Worm (Caenorhabditis elegans) whole organism, young adult: ENCODE data around the gene metl-1.

Source experiments
- B0019.2 ChIP-seq: fragments of 200-800 bp; sonication (Bioruptor generic); conservative IDR thresholded peaks from 2 replicates; pipeline ENCODE4 v1.3.6; 2022; ENCODE audit warnings: missing genetic modification reagents, missing genetic modification characterization, missing compliant biosample characterization
- F10E7.11 ChIP-seq: sonication (generic microtip); optimal IDR thresholded peaks from 2 replicates; lab custom pipeline; 2017; ENCODE audit warnings: mild to moderate bottlenecking, missing genetic modification characterization, moderate library complexity, missing compliant biosample characterization
- F33H1.4 ChIP-seq: fragments of 200-800 bp; sonication (Bioruptor generic); IDR thresholded peaks from 2 replicates; pipeline ENCODE4 v1.3.6; 2022; ENCODE audit warnings: missing genetic modification reagents, missing genetic modification characterization, missing compliant biosample characterization
- K12H6.12 ChIP-seq: fragments of 200-800 bp; sonication (Bioruptor generic); optimal IDR thresholded peaks from 2 replicates; lab custom pipeline; 2018; ENCODE audit warnings: mild to moderate bottlenecking, missing genetic modification characterization, missing compliant biosample characterization
- T26A5.8 ChIP-seq: sonication (generic microtip); optimal IDR thresholded peaks from 2 replicates; lab custom pipeline; 2016; ENCODE audit warnings: missing genetic modification characterization, missing compliant biosample characterization
- ceh-27 ChIP-seq: fragments of 200-800 bp; sonication (Bioruptor generic); optimal IDR thresholded peaks from 2 replicates; lab custom pipeline; 2018; ENCODE audit warnings: mild to moderate bottlenecking, missing genetic modification characterization, moderate library complexity, missing compliant biosample characterization
- dpl-1 ChIP-seq: fragments of 150-350 bp; optimal IDR thresholded peaks from 2 replicates; lab custom pipeline; 2014; ENCODE audit warnings: missing biosample characterization, missing genetic modification reagents, missing genetic modification characterization
- egrh-3 ChIP-seq: fragments of 200-800 bp; sonication (Bioruptor generic); IDR thresholded peaks from 2 replicates; pipeline ENCODE4 v1.3.6; 2022; ENCODE audit warnings: missing genetic modification reagents, missing genetic modification characterization, missing compliant biosample characterization
- ets-4 ChIP-seq: fragments of 200-800 bp; sonication (Bioruptor generic); optimal IDR thresholded peaks from 2 replicates; lab custom pipeline; 2018; ENCODE audit warnings: mild to moderate bottlenecking, missing genetic modification characterization, missing compliant biosample characterization
- fkh-3 ChIP-seq: sonication (generic microtip); optimal IDR thresholded peaks from 2 replicates; lab custom pipeline; 2016; ENCODE audit warnings: mild to moderate bottlenecking, missing genetic modification characterization, missing compliant biosample characterization
- hsf-1 ChIP-seq: fragments of 200-800 bp; sonication (Bioruptor generic); IDR thresholded peaks from 2 replicates; pipeline ENCODE4 v1.3.6; 2022; ENCODE audit warnings: missing genetic modification reagents, missing genetic modification characterization, missing compliant biosample characterization
- lag-1 ChIP-seq: fragments of 200-800 bp; sonication (Bioruptor generic); IDR thresholded peaks from 2 replicates; pipeline ENCODE4 v1.3.6; 2022; ENCODE audit warnings: missing genetic modification reagents, missing genetic modification characterization, missing compliant biosample characterization
- lin-35 ChIP-seq, 3 experiments: fragments of 150-350 bp in 2 of 3; sonication (generic microtip) in 1 of 3; optimal IDR thresholded peaks; 2 replicates each; lab custom pipeline; 2014 to 2018; ENCODE audit warnings: missing biosample characterization in 3 of 3, missing genetic modification characterization in 3 of 3, missing genetic modification reagents in 3 of 3
- madf-6 ChIP-seq: fragments of 200-800 bp; sonication (Bioruptor generic); IDR thresholded peaks from 2 replicates; pipeline ENCODE4 v1.3.6; 2022; ENCODE audit warnings: missing genetic modification reagents, missing genetic modification characterization, missing compliant biosample characterization
- mel-28 ChIP-seq: sonication (generic microtip); optimal IDR thresholded peaks from 2 replicates; lab custom pipeline; 2016; ENCODE audit warnings: borderline replicate concordance, mild to moderate bottlenecking, missing genetic modification characterization, missing compliant biosample characterization
- nfya-1 ChIP-seq: sonication (generic microtip); optimal IDR thresholded peaks from 2 replicates; lab custom pipeline; 2017; ENCODE audit warnings: antibody characterized with exemption, missing compliant biosample characterization, missing genetic modification characterization, borderline replicate concordance; ENCODE audit not compliant: insufficient read depth
- nhr-80 ChIP-seq: sonication (generic microtip); optimal IDR thresholded peaks from 2 replicates; lab custom pipeline; 2016; ENCODE audit warnings: missing genetic modification characterization, missing compliant biosample characterization
- rcor-1 ChIP-seq: fragments of 200-800 bp; sonication (Bioruptor generic); IDR thresholded peaks from 2 replicates; pipeline ENCODE4 v1.3.6; 2022; ENCODE audit warnings: missing genetic modification reagents, missing genetic modification characterization, missing compliant biosample characterization
- rpc-1 ChIP-seq, 2 experiments: fragments of 150-350 bp in 1 of 2; sonication (generic microtip) in 1 of 2; optimal IDR thresholded peaks; 2 replicates each; lab custom pipeline; 2014 to 2018; ENCODE audit warnings: missing biosample characterization in 1 of 2, missing genetic modification characterization in 1 of 2, missing genetic modification reagents in 1 of 2, missing genotype in 1 of 2
- sdz-38 ChIP-seq: sonication (generic microtip); optimal IDR thresholded peaks from 2 replicates; lab custom pipeline; 2016; ENCODE audit warnings: missing genotype, missing genetic modification characterization, missing compliant biosample characterization
- snpc-4 ChIP-seq, 5 experiments: fragments of 150-350 bp in 1 of 5; sonication (generic microtip) in 4 of 5; optimal IDR thresholded peaks; 2 replicates each; lab custom pipeline; 2014 to 2018; ENCODE audit warnings: missing genetic modification characterization in 5 of 5, missing biosample characterization in 3 of 5, antibody characterized with exemption in 2 of 5, mild to moderate bottlenecking in 2 of 5, missing compliant biosample characterization in 2 of 5, missing genotype in 2 of 5, moderate library complexity in 2 of 5, missing genetic modification reagents in 1 of 5
- sptf-2 ChIP-seq: fragments of 200-800 bp; sonication (Bioruptor generic); optimal IDR thresholded peaks from 2 replicates; lab custom pipeline; 2018; ENCODE audit warnings: mild to moderate bottlenecking, missing genetic modification characterization, missing compliant biosample characterization
- tbp1 ChIP-seq: fragments of 200-800 bp; sonication (Bioruptor generic); optimal IDR thresholded peaks from 2 replicates; lab custom pipeline; 2018; ENCODE audit warnings: mild to moderate bottlenecking, missing genetic modification characterization, missing compliant biosample characterization
- zfh-2 ChIP-seq: fragments of 200-800 bp; sonication (Bioruptor generic); conservative IDR thresholded peaks from 2 replicates; pipeline ENCODE4 v1.3.6; 2022; ENCODE audit warnings: missing genetic modification reagents, missing genetic modification characterization, missing compliant biosample characterization
- ztf-22 ChIP-seq: fragments of 200-800 bp; sonication (Bioruptor generic); optimal IDR thresholded peaks from 2 replicates; lab custom pipeline; 2018; ENCODE audit warnings: mild to moderate bottlenecking, missing genetic modification characterization, moderate library complexity, missing compliant biosample characterization

Gene metl-1

DNA sequence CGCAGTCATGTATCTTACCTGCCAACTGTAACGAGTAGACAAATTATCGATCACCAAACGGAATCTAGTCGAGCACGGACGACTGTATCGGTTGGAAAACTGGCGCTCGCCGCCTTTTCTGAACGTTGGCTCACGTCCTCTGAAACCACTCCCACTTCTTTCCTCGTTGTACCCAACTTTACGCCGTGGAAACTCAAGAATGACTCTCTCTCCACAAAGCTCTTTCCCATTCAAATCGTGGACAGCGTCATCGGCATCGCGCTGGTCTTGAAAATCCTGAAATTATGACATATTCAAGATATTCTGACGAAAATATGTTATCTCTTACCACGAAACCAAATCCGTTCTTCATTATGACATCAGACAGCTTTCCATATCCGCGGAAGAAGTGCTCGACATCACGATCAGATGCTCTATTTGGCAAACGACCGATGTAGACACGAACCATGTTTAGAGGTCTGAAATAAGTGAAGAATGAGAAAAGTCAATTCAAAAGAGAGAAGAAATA, 20.8 kb downstream of the metl-1 start, which contains the start of gene rsp-2:
rsp-2 (minus strand) TSS at position 458 of the 508 bp plus-strand sequence.
- no peak for TF ChIP-seq F10E7.11 (tag; lab: Kevin White, UChicago)
- TF ChIP-seq K12H6.12, result no peak
- no peak for TF ChIP-seq F33H1.4 (GFP tag; lab: Robert Waterston, UW)

DNA sequence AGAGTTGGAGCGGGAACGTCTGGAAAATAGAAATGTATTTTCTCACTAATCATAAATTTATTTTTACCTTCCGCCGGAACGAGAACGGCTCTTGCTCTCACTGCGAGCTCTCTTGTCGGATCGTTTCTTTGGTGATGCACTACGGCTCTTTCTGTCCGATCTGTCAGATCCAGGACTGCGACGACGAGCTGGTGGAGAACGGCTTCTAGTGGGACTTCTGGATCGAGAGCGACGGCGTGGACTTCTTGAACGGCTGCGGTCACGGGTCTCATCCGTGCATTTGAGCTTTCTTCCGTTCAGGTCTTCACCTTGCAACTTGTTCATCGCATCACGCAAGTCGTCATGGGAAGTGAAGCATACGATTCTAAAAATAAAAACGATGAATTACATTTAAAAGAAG, 21.6 kb downstream of the metl-1 start:
- no peak for TF ChIP-seq ztf-22 (GFP tag; lab: Kevin White, UChicago)
- TF ChIP-seq fkh-3 (tag; lab: Kevin White, UChicago), result peak; percentile 2
- no peak for TF ChIP-seq lin-35 (GFP tag; optimal IDR thresholded peaks at IDR 0.05; lab: Kevin White, UChicago)
- TF ChIP-seq rcor-1 (GFP tag; lab: Robert Waterston, UW), result no peak
- TF ChIP-seq dpl-1 (GFP tag; lab: Kevin White, UChicago), result no peak
- peak; percentile 78 for TF ChIP-seq zfh-2 (GFP tag; lab: Robert Waterston, UW)
- TF ChIP-seq egrh-3 (GFP tag; lab: Robert Waterston, UW), result peak; percentile 28; the same call in 1 of the 2 replicates

DNA sequence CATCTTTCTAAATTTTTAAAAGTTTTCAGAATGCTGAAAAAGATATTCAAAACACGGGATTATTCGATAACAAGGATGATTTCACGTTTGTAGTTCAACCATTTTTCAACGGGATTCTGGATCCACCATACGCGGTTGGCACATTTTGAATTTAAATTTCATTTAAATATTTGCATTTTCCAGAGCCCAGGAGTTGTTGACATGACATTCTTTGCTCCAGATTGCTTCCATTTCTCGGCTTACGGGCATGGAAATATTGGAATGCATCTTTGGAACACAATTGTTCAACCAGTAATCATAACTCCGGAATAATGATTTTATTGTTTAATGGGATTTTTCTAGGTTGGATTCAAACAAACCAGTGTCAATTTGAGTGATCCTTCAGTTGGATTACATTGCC, 22.5 kb downstream of the metl-1 start:
- no peak for TF ChIP-seq rpc-1 (optimal IDR thresholded peaks at IDR 0.05; lab: Kevin White, UChicago)
- TF ChIP-seq rpc-1 (tag; optimal IDR thresholded peaks at IDR 0.05; lab: Kevin White, UChicago), result no peak
- TF ChIP-seq lin-35 (GFP tag; optimal IDR thresholded peaks at IDR 0.05; lab: Kevin White, UChicago), result peak in 1 of 3 experiments; percentile 3

DNA sequence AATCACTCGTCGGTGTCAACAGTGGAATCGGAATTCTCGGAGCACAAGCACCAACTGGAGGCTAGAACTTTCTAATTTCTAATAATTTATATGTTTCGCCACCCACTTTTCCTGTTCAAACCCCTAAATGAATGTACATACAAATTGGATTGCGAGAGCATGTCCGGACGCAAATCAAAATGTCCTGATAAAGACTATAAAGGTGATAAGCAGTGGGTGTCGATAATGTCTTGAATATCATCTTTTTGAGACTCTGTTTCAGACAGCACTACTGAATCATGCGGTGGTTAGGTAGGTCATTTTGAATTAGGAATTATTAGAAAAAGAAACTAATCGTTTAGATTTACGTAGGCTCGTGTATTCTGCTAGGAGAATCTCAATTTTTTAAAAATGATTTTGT, 24.6 kb downstream of the metl-1 start, which contains the start of gene W02B12.1:
W02B12.1 (plus strand) TSS at position 269 of the 400 bp plus-strand sequence.
- TF ChIP-seq sptf-2 (GFP tag; lab: Kevin White, UChicago) (no peak), nhr-80 (tag; lab: Kevin White, UChicago) (peak; percentile 73)

DNA sequence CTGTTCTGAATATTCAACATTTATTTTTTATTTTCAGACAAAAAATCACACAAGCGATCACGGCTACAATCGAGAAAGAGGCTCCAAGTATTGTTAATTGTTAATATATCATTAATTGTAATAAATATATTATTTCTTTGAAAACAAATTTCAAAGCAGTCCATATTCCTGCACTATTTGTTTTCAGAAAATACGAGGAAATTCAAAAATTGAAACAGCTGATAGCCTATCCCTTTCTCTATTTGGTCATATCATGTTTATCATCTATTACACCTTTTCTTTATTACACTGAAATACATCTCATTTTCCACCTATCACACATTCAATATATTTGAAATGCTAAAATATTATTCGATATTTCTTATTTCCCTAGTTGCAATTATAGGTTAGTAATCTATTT, 28.4 kb downstream of the metl-1 start, which contains the start of gene W02B12.13:
W02B12.13 (plus strand) TSS at position 301 of the 400 bp plus-strand sequence.
- no peak for TF ChIP-seq ets-4 (GFP tag; lab: Kevin White, UChicago)
- no peak for TF ChIP-seq tbp1 (GFP tag; lab: Kevin White, UChicago)
- TF ChIP-seq sdz-38 (tag; lab: Kevin White, UChicago), result no peak
- TF ChIP-seq T26A5.8 (tag; lab: Kevin White, UChicago), result no peak
- TF ChIP-seq, all 124 proteins: peak for 0

DNA sequence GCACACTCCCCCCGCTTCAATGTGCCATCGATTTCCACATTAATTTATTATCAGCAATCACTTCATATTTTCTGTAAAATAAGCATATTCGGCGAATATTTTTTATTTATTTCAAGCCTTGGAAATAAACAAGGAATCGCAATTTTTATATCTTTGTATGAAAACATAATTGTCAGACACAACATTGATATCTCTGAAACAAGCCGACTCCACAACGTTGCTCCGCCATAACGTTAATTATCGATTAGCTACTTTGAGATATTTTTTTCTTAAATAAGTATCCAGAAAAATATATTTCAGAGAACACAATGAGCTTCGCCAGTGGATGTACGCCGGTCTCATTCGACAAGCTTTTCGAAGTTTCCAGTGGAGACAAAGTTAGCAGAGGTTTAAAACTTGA, 29.5 kb downstream of the metl-1 start, which contains the start of gene adbp-1:
adbp-1 (plus strand) TSS at position 301 of the 400 bp plus-strand sequence.
- no peak for TF ChIP-seq nfya-1 (tag; lab: Kevin White, UChicago)
- 0 out of 2 replicates have a peak, but pooled peaks have one; percentile 39 for TF ChIP-seq madf-6 (GFP tag; lab: Robert Waterston, UW)
- no peak for TF ChIP-seq mel-28 (tag; lab: Kevin White, UChicago)
- TF ChIP-seq, all 124 proteins: peak for 1

DNA sequence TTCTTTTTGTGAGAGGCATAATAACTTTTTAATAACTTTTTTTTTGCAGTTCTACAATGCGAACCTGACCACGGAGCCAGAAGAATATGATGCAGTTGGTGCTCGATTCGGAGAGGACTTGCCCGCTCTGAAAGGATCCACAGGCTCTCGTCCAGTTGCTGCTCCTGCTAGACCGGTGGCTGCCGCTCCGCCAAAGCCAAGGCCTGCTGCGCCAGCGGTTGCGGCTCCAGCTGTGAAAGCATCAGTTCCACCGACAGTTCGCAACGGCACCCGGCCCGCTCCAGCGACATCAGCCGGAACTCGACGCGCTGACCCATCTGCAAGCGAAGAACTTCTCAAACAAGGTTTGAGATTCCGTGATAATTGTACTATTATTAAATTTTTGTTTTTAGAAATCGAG, 30.2 kb downstream of the metl-1 start:
- TF ChIP-seq zfh-2 (GFP tag; lab: Robert Waterston, UW) (peak; percentile 92), ceh-27 (GFP tag; lab: Kevin White, UChicago) (no peak), snpc-4 (GFP tag; optimal IDR thresholded peaks at IDR 0.05; lab: Kevin White, UChicago) (no peak), snpc-4 (tag; optimal IDR thresholded peaks at IDR 0.05; lab: Kevin White, UChicago) (no peak), B0019.2 (GFP tag; lab: Robert Waterston, UW) (no peak), lag-1 (GFP tag; lab: Robert Waterston, UW) (0 out of 2 replicates have a peak, but pooled peaks have one; percentile 32), hsf-1 (no peak), egrh-3 (GFP tag; lab: Robert Waterston, UW) (peak; percentile 93)
